Worm (Caenorhabditis elegans) whole organism, L4 larva: ENCODE data around the gene dhc-3.
A peak's percentile ranks its signal among the peaks of the same experiment; 100 is the strongest.

Experiments
- ceh-82 ChIP-seq: sonication (generic microtip); optimal IDR thresholded peaks from 2 replicates; lab custom pipeline; 2017; ENCODE audit warnings: missing biosample characterization, missing genetic modification characterization
- egl-43 ChIP-seq: fragments of 200-800 bp; sonication (Bioruptor generic); IDR thresholded peaks from 2 replicates; pipeline ENCODE4 v1.3.6; 2022; ENCODE audit warnings: missing genetic modification reagents, missing genetic modification characterization, missing compliant biosample characterization
- hif-1 ChIP-seq, 2 experiments: sonication (generic microtip); optimal IDR thresholded peaks; 2 replicates each; lab custom pipeline; 2016 to 2017; ENCODE audit warnings: missing compliant biosample characterization in 2 of 2, missing genetic modification characterization in 2 of 2, missing genetic modification reagents in 2 of 2, missing genotype in 2 of 2, mild to moderate bottlenecking in 1 of 2
- nhr-77 ChIP-seq: fragments of 150-350 bp; optimal IDR thresholded peaks from 2 replicates; lab custom pipeline; 2014; ENCODE audit warnings: missing biosample characterization, missing genetic modification characterization
- unc-62 ChIP-seq, 3 experiments: fragments of 150-350 bp in 1 of 3; sonication (generic microtip); optimal IDR thresholded peaks in 2 of 3; peaks in 1 of 3; 1 replicate in 1 of 3; 2 replicates in 2 of 3; lab custom pipeline; 2014 to 2017; ENCODE audit warnings: missing biosample characterization in 3 of 3, missing genetic modification characterization in 3 of 3, missing genetic modification reagents in 3 of 3, missing genotype in 1 of 3

DNA sequence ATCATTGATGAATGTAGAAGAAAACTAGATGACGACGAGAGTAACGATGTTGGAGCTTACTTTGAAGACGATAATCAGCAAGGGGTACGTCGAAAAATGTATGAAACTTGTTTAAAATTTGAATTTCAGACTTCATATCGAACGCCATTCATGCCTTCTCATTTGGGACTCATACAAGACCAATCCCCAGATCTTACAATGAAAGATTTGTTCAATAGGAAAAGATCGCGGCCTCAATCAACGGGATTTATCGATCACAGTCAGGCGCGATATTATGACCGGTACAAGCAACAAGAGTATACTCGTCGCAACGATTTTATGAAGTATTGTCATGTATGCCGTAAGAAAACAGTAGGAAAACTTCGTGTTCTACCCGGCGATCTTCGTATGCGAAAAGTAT, 38.0 kb downstream of the dhc-3 start:
- TF ChIP-seq unc-62 (GFP tag; optimal IDR thresholded peaks at IDR 0.05 in 1 of 2; lab: Kevin White, UChicago) (peak in 1 of 2 experiments; percentile 96), unc-62 (tag; optimal IDR thresholded peaks at IDR 0.05; lab: Kevin White, UChicago) (no peak), egl-43 (no peak), nhr-77 (no peak), ceh-82 (no peak), hif-1 (tag; optimal IDR thresholded peaks at IDR 0.05; lab: Kevin White, UChicago) (no peak)
